Fruit fly (Drosophila melanogaster): ENCODE data around the gene CG14717.
A peak's percentile ranks its signal among the peaks of the same experiment; 100 is the strongest.

CG14717 gene

dm6 chr3R:11655873-11656374, 40.4 kb upstream of the CG14717 start, which contains the start of gene CG42327 (continued):
- peak; percentile 20 for TF ChIP-seq zfh2 (GFP tag; optimal IDR thresholded peaks at IDR 0.05)
- peak; percentile 96 for TF ChIP-seq E2f1 (GFP tag; IDR thresholded peaks at IDR 0.05)
- TF ChIP-seq psq (GFP tag; optimal IDR thresholded peaks at IDR 0.05), result peak; percentile 87
- peak; percentile 96 for TF ChIP-seq Xbp1 (GFP tag; optimal IDR thresholded peaks at IDR 0.05)
- peak; percentile 95 for TF ChIP-seq CG6254 (GFP tag; optimal IDR thresholded peaks at IDR 0.05)
- TF ChIP-seq C15 (GFP tag; IDR thresholded peaks at IDR 0.05), result peak; percentile 86; the same call in 2 of the 3 replicates
- TF ChIP-seq CG10565 (GFP tag; optimal IDR thresholded peaks at IDR 0.05), result peak; percentile 75
- peak; percentile 93 for TF ChIP-seq BtbVII (GFP tag; optimal IDR thresholded peaks at IDR 0.05)
- peak; percentile 97 for TF ChIP-seq ken (GFP tag; IDR thresholded peaks at IDR 0.05)
- peak; percentile 98 for TF ChIP-seq CG31441 (GFP tag; IDR thresholded peaks at IDR 0.05)
- TF ChIP-seq Ada2b (GFP tag; IDR thresholded peaks at IDR 0.05), result peak; percentile 95
- TF ChIP-seq CG3726 (GFP tag; IDR thresholded peaks at IDR 0.05), result peak; percentile 93
- TF ChIP-seq CG2120 (GFP tag; optimal IDR thresholded peaks at IDR 0.05), result peak; percentile 82
- peak; percentile 33 for TF ChIP-seq exex (tag; optimal IDR thresholded peaks at IDR 0.05)
- TF ChIP-seq CG4424 (GFP tag; optimal IDR thresholded peaks at IDR 0.05), result peak; percentile 95
- no peak for TF ChIP-seq usp (GFP tag; optimal IDR thresholded peaks at IDR 0.05)
- peak; percentile 97 for TF ChIP-seq otp (GFP tag; IDR thresholded peaks at IDR 0.05)
- peak; percentile 88 for TF ChIP-seq CG3065 (GFP tag; optimal IDR thresholded peaks at IDR 0.05)
- TF ChIP-seq CG1233 (GFP tag; optimal IDR thresholded peaks at IDR 0.05), result peak; percentile 87
- TF ChIP-seq CG15514 (GFP tag; optimal IDR thresholded peaks at IDR 0.05), result peak; percentile 84
- peak; percentile 4 for TF ChIP-seq Kr (GFP tag; optimal IDR thresholded peaks at IDR 0.05)
- TF ChIP-seq Hr51 (GFP tag; optimal IDR thresholded peaks at IDR 0.05), result peak; percentile 74 to 96
- peak; percentile 91 for TF ChIP-seq ranshi (GFP tag; IDR thresholded peaks at IDR 0.05)
- TF ChIP-seq chm (GFP tag; IDR thresholded peaks at IDR 0.05), result peak; percentile 98
- peak; percentile 84 for TF ChIP-seq CG2199 (GFP tag; IDR thresholded peaks at IDR 0.05)
- TF ChIP-seq CG31224 (GFP tag; IDR thresholded peaks at IDR 0.05), result peak; percentile 83
- TF ChIP-seq CG1792 (GFP tag; optimal IDR thresholded peaks at IDR 0.05), result peak; percentile 65
- TF ChIP-seq Nf-YC (tag; optimal IDR thresholded peaks at IDR 0.05), result peak; percentile 75
- TF ChIP-seq tio (GFP tag; optimal IDR thresholded peaks at IDR 0.05), result peak; percentile 92
- peak; percentile 95 for TF ChIP-seq CG7556 (GFP tag; optimal IDR thresholded peaks at IDR 0.05)
- no peak; the same call in 1 of the 3 replicates for TF ChIP-seq z (GFP tag; IDR thresholded peaks at IDR 0.05)
- TF ChIP-seq CG8281 (tag; optimal IDR thresholded peaks at IDR 0.05), result peak; percentile 75
- peak; percentile 94 for TF ChIP-seq CG30403 (GFP tag; optimal IDR thresholded peaks at IDR 0.05)
- peak; percentile 98 for TF ChIP-seq ewg (GFP tag; optimal IDR thresholded peaks at IDR 0.05)
- peak; percentile 93 for TF ChIP-seq CG10462 (GFP tag; optimal IDR thresholded peaks at IDR 0.05)
- TF ChIP-seq trh (GFP tag; optimal IDR thresholded peaks at IDR 0.05), result peak; percentile 79
- TF ChIP-seq Med (GFP tag), result peak; percentile 96
- TF ChIP-seq bab2 (GFP tag; optimal IDR thresholded peaks at IDR 0.05), result peak; percentile 80
- TF ChIP-seq luna (GFP tag; optimal IDR thresholded peaks at IDR 0.05), result no peak
- TF ChIP-seq CG12219 (GFP tag; optimal IDR thresholded peaks at IDR 0.05), result peak; percentile 90
- TF ChIP-seq Taf1 (GFP tag; IDR thresholded peaks at IDR 0.05), result peak; percentile 58; the same call in 1 of the 2 replicates
- TF ChIP-seq CG16863 (GFP tag; optimal IDR thresholded peaks at IDR 0.05), result peak; percentile 87
- TF ChIP-seq CG17829 (tag; optimal IDR thresholded peaks at IDR 0.05), result peak; percentile 96
- peak; percentile 48; the same call in 1 of the 4 replicates for TF ChIP-seq Dll (GFP tag; IDR thresholded peaks at IDR 0.05; ENCODE audit: partially characterized antibody)
- TF ChIP-seq CG1832 (GFP tag; optimal IDR thresholded peaks at IDR 0.05), result no peak
- TF ChIP-seq sqz (GFP tag; optimal IDR thresholded peaks at IDR 0.05), result peak; percentile 86
- 0 out of 3 replicates have a peak, but pooled peaks have one; percentile 23 for TF ChIP-seq CG16813 (GFP tag; IDR thresholded peaks at IDR 0.05; ENCODE audit: partially characterized antibody)
- peak; percentile 76 for TF ChIP-seq CG7987 (GFP tag; optimal IDR thresholded peaks at IDR 0.05)
- TF ChIP-seq Hand (GFP tag; optimal IDR thresholded peaks at IDR 0.05), result peak; percentile 66
- peak; percentile 81 for TF ChIP-seq Lhr (GFP tag; optimal IDR thresholded peaks at IDR 0.05)
